Worm (Caenorhabditis elegans) whole organism, L3 larva: ENCODE measurements around the gene C35B1.3.

Experiments
- R02D3.7 ChIP-seq: fragments of 150-350 bp; optimal IDR thresholded peaks from 2 replicates; lab custom pipeline; 2014; ENCODE audit warnings: missing biosample characterization, missing genetic modification characterization
- ceh-16 ChIP-seq: sonication (generic microtip); optimal IDR thresholded peaks from 2 replicates; lab custom pipeline; 2017; ENCODE audit warnings: missing biosample characterization, missing genetic modification characterization
- ceh-82 ChIP-seq: fragments of 150-350 bp; optimal IDR thresholded peaks from 2 replicates; lab custom pipeline; 2014; ENCODE audit warnings: missing biosample characterization, missing genetic modification characterization
- elt-3 ChIP-seq, 3 experiments: fragments of 150-350 bp in 1 of 3; sonication (generic microtip) in 2 of 3; optimal IDR thresholded peaks; 2 replicates in 2 of 3; 4 replicates in 1 of 3; lab custom pipeline; 2014 to 2017; ENCODE audit warnings: missing biosample characterization in 3 of 3, missing genetic modification characterization in 3 of 3
- fos-1 ChIP-seq: fragments of 150-350 bp; optimal IDR thresholded peaks from 2 replicates; lab custom pipeline; 2014; ENCODE audit warnings: missing biosample characterization, missing genetic modification characterization
- mdl-1 ChIP-seq: fragments of 150-350 bp; optimal IDR thresholded peaks from 2 replicates; lab custom pipeline; 2014; ENCODE audit warnings: missing biosample characterization, missing genetic modification characterization
- nhr-11 ChIP-seq: fragments of 150-350 bp; optimal IDR thresholded peaks from 2 replicates; lab custom pipeline; 2014; ENCODE audit warnings: missing biosample characterization, missing genetic modification characterization
- nhr-237 ChIP-seq: fragments of 150-350 bp; optimal IDR thresholded peaks from 2 replicates; lab custom pipeline; 2014; ENCODE audit warnings: missing biosample characterization, missing genetic modification characterization
- nhr-25 ChIP-seq: sonication (generic microtip); optimal IDR thresholded peaks from 2 replicates; lab custom pipeline; 2017; ENCODE audit warnings: missing biosample characterization, missing genetic modification characterization
- nhr-77 ChIP-seq: fragments of 150-350 bp; optimal IDR thresholded peaks from 2 replicates; lab custom pipeline; 2014; ENCODE audit warnings: missing biosample characterization, missing genetic modification characterization
- sea-2 ChIP-seq: fragments of 150-350 bp; sonication (generic microtip); optimal IDR thresholded peaks from 4 replicates; lab custom pipeline; 2014; ENCODE audit warnings: missing biosample characterization, missing genetic modification reagents, missing genetic modification characterization
- skn-1 ChIP-seq: fragments of 150-350 bp; optimal IDR thresholded peaks from 2 replicates; lab custom pipeline; 2014; ENCODE audit warnings: missing biosample characterization, missing genetic modification characterization
- snpc-4 ChIP-seq: fragments of 150-350 bp; optimal IDR thresholded peaks from 2 replicates; lab custom pipeline; 2014; ENCODE audit warnings: missing biosample characterization, missing genetic modification characterization
- ztf-11 ChIP-seq: fragments of 150-350 bp; optimal IDR thresholded peaks from 2 replicates; lab custom pipeline; 2014; ENCODE audit warnings: missing biosample characterization, missing genetic modification characterization

DNA sequence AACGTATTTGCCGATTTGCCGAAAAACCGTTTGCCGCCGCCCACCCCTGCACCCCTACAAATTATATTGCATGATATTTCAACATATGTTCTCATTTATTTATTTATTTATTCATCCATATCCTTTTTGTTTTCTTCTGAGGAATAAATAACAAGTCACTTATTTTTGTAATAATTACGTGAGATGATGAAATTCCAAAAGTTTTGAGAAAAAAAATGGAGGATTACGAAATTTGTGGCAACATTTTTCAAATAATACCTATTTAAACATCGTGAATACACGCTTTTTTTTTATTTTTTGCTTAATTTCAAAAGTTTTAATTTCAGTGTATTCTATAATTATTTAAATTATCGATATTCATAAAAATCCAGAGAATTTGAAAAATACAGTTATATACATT lies 16.0 kb downstream of the C35B1.3 start:
- TF ChIP-seq elt-3 (tag; optimal IDR thresholded peaks at IDR 0.05; lab: Kevin White, UChicago) (no peak), nhr-237 (no peak), ztf-11 (tag; lab: Kevin White, UChicago) (no peak), R02D3.7 (tag; lab: Kevin White, UChicago) (no peak), mdl-1 (no peak), snpc-4 (tag; lab: Kevin White, UChicago) (no peak), sea-2 (no peak), ceh-16 (tag; lab: Kevin White, UChicago) (no peak), skn-1 (no peak), nhr-25 (tag; lab: Kevin White, UChicago) (no peak), ceh-82 (tag; lab: Kevin White, UChicago) (no peak), fos-1 (tag; lab: Kevin White, UChicago) (no peak), nhr-77 (tag; lab: Kevin White, UChicago) (no peak), nhr-11 (no peak)
